Comparison of ENCODE assay signal across 3 fruit fly cellular contexts in genomic region chrX:9650757-9651594, dm6.
TF ChIP-seq lines count a peak whose summit lies in the region.

No protein-coding gene starts in this region.

TF ChIP-seq in whole organism, embryonic, 481 proteins besides CTCF, POLR2A, EP300 and RAD21 (continued from another document and continues in another):
- TF ChIP-seq Asciz (GFP tag; optimal IDR thresholded peaks at IDR 0.05; lab: Kevin White, UChicago): peak; percentile 95
- peak; percentile 77 for TF ChIP-seq CG18011 (GFP tag; optimal IDR thresholded peaks at IDR 0.05; lab: Kevin White, UChicago)
- peak; percentile 95 for TF ChIP-seq Atf-2 (GFP tag; optimal IDR thresholded peaks at IDR 0.05; lab: Kevin White, UChicago)
- no peak for TF ChIP-seq Bgb (GFP tag; IDR thresholded peaks at IDR 0.05; lab: Robert Waterston, UW; ENCODE audit: partially characterized antibody)
- peak; percentile 97 for TF ChIP-seq unpg (GFP tag; optimal IDR thresholded peaks at IDR 0.05; lab: Kevin White, UChicago)
- no peak for TF ChIP-seq fru (optimal IDR thresholded peaks at IDR 0.05; lab: Kevin White, UChicago)
- no peak for TF ChIP-seq tll (GFP tag; optimal IDR thresholded peaks at IDR 0.05; lab: Kevin White, UChicago)
- TF ChIP-seq CG12299 (tag; optimal IDR thresholded peaks at IDR 0.05; lab: Kevin White, UChicago): peak; percentile 80
- peak; percentile 95 for TF ChIP-seq Nf-YA (GFP tag; IDR thresholded peaks at IDR 0.05; lab: Robert Waterston, UW)
- TF ChIP-seq prd (optimal IDR thresholded peaks at IDR 0.05; lab: Kevin White, UChicago): no peak
- peak; percentile 95 for TF ChIP-seq prd (GFP tag; IDR thresholded peaks at IDR 0.05; lab: Robert Waterston, UW)
- TF ChIP-seq CG33213 (GFP tag; optimal IDR thresholded peaks at IDR 0.05; lab: Kevin White, UChicago): peak; percentile 91
- peak; percentile 97 for TF ChIP-seq ara (GFP tag; IDR thresholded peaks at IDR 0.05; lab: Robert Waterston, UW)
- TF ChIP-seq CG14014 (GFP tag; IDR thresholded peaks at IDR 0.05; lab: Robert Waterston, UW): peak; percentile 93
- TF ChIP-seq phol (tag; optimal IDR thresholded peaks at IDR 0.05; lab: Kevin White, UChicago): peak; percentile 93
- peak; percentile 78 for TF ChIP-seq CG15696 (tag; optimal IDR thresholded peaks at IDR 0.05; lab: Kevin White, UChicago)
- TF ChIP-seq az2 (GFP tag; optimal IDR thresholded peaks at IDR 0.05; lab: Kevin White, UChicago): peak; percentile 96
- TF ChIP-seq org-1 (GFP tag; optimal IDR thresholded peaks at IDR 0.05; lab: Kevin White, UChicago): peak; percentile 95
- TF ChIP-seq pfk (GFP tag; optimal IDR thresholded peaks at IDR 0.05; lab: Kevin White, UChicago): no peak
- peak; percentile 89 for TF ChIP-seq Sox100B (GFP tag; optimal IDR thresholded peaks at IDR 0.05; lab: Kevin White, UChicago)
- peak; percentile 93 for TF ChIP-seq ewg (GFP tag; optimal IDR thresholded peaks at IDR 0.05; lab: Kevin White, UChicago)
- TF ChIP-seq CG8290 (GFP tag; optimal IDR thresholded peaks at IDR 0.05; lab: Kevin White, UChicago): peak; percentile 86
- peak; percentile 71 to 96 for TF ChIP-seq CG8290 (tag; optimal IDR thresholded peaks at IDR 0.05; lab: Kevin White, UChicago)
- peak; percentile 92 for TF ChIP-seq CG30431 (GFP tag; optimal IDR thresholded peaks at IDR 0.05; lab: Kevin White, UChicago)
- no peak for TF ChIP-seq h (optimal IDR thresholded peaks at IDR 0.05; lab: Kevin White, UChicago)
- peak; percentile 94 for TF ChIP-seq CG2875 (GFP tag; optimal IDR thresholded peaks at IDR 0.05; lab: Kevin White, UChicago)
- peak; percentile 64 for TF ChIP-seq CG15514 (GFP tag; optimal IDR thresholded peaks at IDR 0.05; lab: Kevin White, UChicago)
- peak; percentile 95 for TF ChIP-seq Atf3 (GFP tag; optimal IDR thresholded peaks at IDR 0.05; lab: Kevin White, UChicago)
- TF ChIP-seq dan (GFP tag; IDR thresholded peaks at IDR 0.05; lab: Robert Waterston, UW): peak; percentile 91
- TF ChIP-seq zfh1 (GFP tag; IDR thresholded peaks at IDR 0.05; lab: Robert Waterston, UW): peak; percentile 98
- TF ChIP-seq Trl (optimal IDR thresholded peaks at IDR 0.05; lab: Kevin White, UChicago): peak; percentile 37 to 57
- TF ChIP-seq Trl (GFP tag; optimal IDR thresholded peaks at IDR 0.05; lab: Kevin White, UChicago): peak; percentile 93
- peak; percentile 84 for TF ChIP-seq NK7.1 (GFP tag; optimal IDR thresholded peaks at IDR 0.05; lab: Kevin White, UChicago)
- TF ChIP-seq CG17186 (GFP tag; optimal IDR thresholded peaks at IDR 0.05; lab: Kevin White, UChicago): peak; percentile 78
- peak; percentile 87 for TF ChIP-seq wdn (GFP tag; IDR thresholded peaks at IDR 0.05; lab: Robert Waterston, UW)
- peak; percentile 96 for TF ChIP-seq CG11695 (GFP tag; IDR thresholded peaks at IDR 0.05; lab: Robert Waterston, UW)
- peak; percentile 94 for TF ChIP-seq row (GFP tag; IDR thresholded peaks at IDR 0.05; lab: Robert Waterston, UW)
- TF ChIP-seq CG13775 (GFP tag; optimal IDR thresholded peaks at IDR 0.05; lab: Kevin White, UChicago): peak; percentile 90
- no peak for TF ChIP-seq inv (GFP tag; IDR thresholded peaks at IDR 0.05; lab: Robert Waterston, UW; ENCODE audit: partially characterized antibody)
- peak; percentile 96 for TF ChIP-seq CG8924 (tag; optimal IDR thresholded peaks at IDR 0.05; lab: Kevin White, UChicago)
- peak; percentile 96 for TF ChIP-seq gem (tag; optimal IDR thresholded peaks at IDR 0.05; lab: Kevin White, UChicago)
- peak; percentile 95 for TF ChIP-seq pb (GFP tag; optimal IDR thresholded peaks at IDR 0.05; lab: Kevin White, UChicago)
- peak; percentile 96 for TF ChIP-seq CG8388 (GFP tag; optimal IDR thresholded peaks at IDR 0.05; lab: Kevin White, UChicago)
- TF ChIP-seq Max (GFP tag; optimal IDR thresholded peaks at IDR 0.05; lab: Kevin White, UChicago): peak; percentile 82

TF ChIP-seq in whole organism, prepupa, 60 proteins besides CTCF, POLR2A, EP300 and RAD21 (continued from another document):
- peak; percentile 94 to 97 for TF ChIP-seq salr (GFP tag; optimal IDR thresholded peaks at IDR 0.05; lab: Kevin White, UChicago)
- TF ChIP-seq vri (GFP tag; optimal IDR thresholded peaks at IDR 0.05; lab: Kevin White, UChicago): peak; percentile 96
- TF ChIP-seq CG8632 (GFP tag; optimal IDR thresholded peaks at IDR 0.05; lab: Kevin White, UChicago): peak; percentile 97
- TF ChIP-seq dsx (GFP tag; optimal IDR thresholded peaks at IDR 0.05; lab: Kevin White, UChicago; ENCODE audit: poor library complexity, severe bottlenecking): peak; percentile 94
- peak; percentile 93 for TF ChIP-seq CG11294 (GFP tag; IDR thresholded peaks at IDR 0.05; lab: Robert Waterston, UW)
- peak; percentile 87 for TF ChIP-seq Blimp-1 (GFP tag; optimal IDR thresholded peaks at IDR 0.05; lab: Kevin White, UChicago)
- TF ChIP-seq net (GFP tag; optimal IDR thresholded peaks at IDR 0.05; lab: Kevin White, UChicago): peak; percentile 99
- peak; percentile 97 for TF ChIP-seq esn (GFP tag; optimal IDR thresholded peaks at IDR 0.05; lab: Kevin White, UChicago)
- peak; percentile 28 for TF ChIP-seq Hr38 (GFP tag; optimal IDR thresholded peaks at IDR 0.05; lab: Kevin White, UChicago)
- peak; percentile 98 for TF ChIP-seq CG32006 (GFP tag; optimal IDR thresholded peaks at IDR 0.05; lab: Kevin White, UChicago)
- TF ChIP-seq fd59A (GFP tag; optimal IDR thresholded peaks at IDR 0.05; lab: Kevin White, UChicago): peak; percentile 98
- TF ChIP-seq CG31627 (GFP tag; optimal IDR thresholded peaks at IDR 0.05; lab: Kevin White, UChicago): peak; percentile 96
- TF ChIP-seq Hr39 (GFP tag; optimal IDR thresholded peaks at IDR 0.05; lab: Kevin White, UChicago): peak; percentile 97
- TF ChIP-seq fd85E (GFP tag; optimal IDR thresholded peaks at IDR 0.05; lab: Kevin White, UChicago): peak; percentile 95
- peak; percentile 98 for TF ChIP-seq Sox14 (GFP tag; optimal IDR thresholded peaks at IDR 0.05; lab: Kevin White, UChicago)
- TF ChIP-seq CG4318 (GFP tag; optimal IDR thresholded peaks at IDR 0.05; lab: Kevin White, UChicago): peak; percentile 97
- TF ChIP-seq CG34406 (GFP tag; optimal IDR thresholded peaks at IDR 0.05; lab: Kevin White, UChicago): peak; percentile 97
- TF ChIP-seq pdm3 (GFP tag; optimal IDR thresholded peaks at IDR 0.05; lab: Kevin White, UChicago): peak; percentile 98
- peak; percentile 99 for TF ChIP-seq Eip78C (GFP tag; lab: Kevin White, UChicago)
- peak; percentile 96 for TF ChIP-seq CG6854 (GFP tag; optimal IDR thresholded peaks at IDR 0.05; lab: Kevin White, UChicago)
- peak; percentile 97 for TF ChIP-seq Gug (GFP tag; IDR thresholded peaks at IDR 0.05; lab: Robert Waterston, UW)
- TF ChIP-seq Smox (GFP tag; optimal IDR thresholded peaks at IDR 0.05; lab: Kevin White, UChicago): peak; percentile 96
- peak; percentile 99 for TF ChIP-seq CG6792 (GFP tag; optimal IDR thresholded peaks at IDR 0.05; lab: Kevin White, UChicago)
- TF ChIP-seq CG11762 (GFP tag; optimal IDR thresholded peaks at IDR 0.05; lab: Kevin White, UChicago; ENCODE audit: insufficient read depth): peak; percentile 98
- TF ChIP-seq svp (GFP tag; lab: Kevin White, UChicago): peak; percentile 99
- TF ChIP-seq CG6163 (GFP tag; IDR thresholded peaks at IDR 0.05; lab: Robert Waterston, UW): peak; percentile 99
- TF ChIP-seq Ets96B (tag; optimal IDR thresholded peaks at IDR 0.05; lab: Kevin White, UChicago): peak; percentile 97
- peak; percentile 95 for TF ChIP-seq Ets21C (GFP tag; optimal IDR thresholded peaks at IDR 0.05; lab: Kevin White, UChicago)
- peak; percentile 96 for TF ChIP-seq CG6276 (GFP tag; optimal IDR thresholded peaks at IDR 0.05; lab: Kevin White, UChicago)
- peak; percentile 98 for TF ChIP-seq spab (GFP tag; optimal IDR thresholded peaks at IDR 0.05; lab: Kevin White, UChicago)
- TF ChIP-seq CG3032 (tag; optimal IDR thresholded peaks at IDR 0.05; lab: Kevin White, UChicago): peak; percentile 97
- TF ChIP-seq CG9139 (GFP tag; optimal IDR thresholded peaks at IDR 0.05; lab: Kevin White, UChicago): peak; percentile 97
- TF ChIP-seq CG15336 (GFP tag; IDR thresholded peaks at IDR 0.05; lab: Robert Waterston, UW): peak; percentile 97
- peak; percentile 94 for TF ChIP-seq Eip93F (GFP tag; optimal IDR thresholded peaks at IDR 0.05; lab: Kevin White, UChicago)
- peak; percentile 99 for TF ChIP-seq CG3919 (GFP tag; optimal IDR thresholded peaks at IDR 0.05; lab: Kevin White, UChicago)
- peak; percentile 98 for TF ChIP-seq CG6808 (GFP tag; optimal IDR thresholded peaks at IDR 0.05; lab: Kevin White, UChicago)
- TF ChIP-seq OdsH (GFP tag; optimal IDR thresholded peaks at IDR 0.05; lab: Kevin White, UChicago): peak; percentile 98
- peak; percentile 97 for TF ChIP-seq CG11902 (GFP tag; optimal IDR thresholded peaks at IDR 0.05; lab: Kevin White, UChicago)

TF ChIP-seq in whole organism, wandering third instar larva, 38 proteins besides CTCF, POLR2A, EP300 and RAD21 (continued from another document):
- peak; percentile 79 for TF ChIP-seq GATAd (GFP tag; optimal IDR thresholded peaks at IDR 0.05; lab: Kevin White, UChicago)
- no peak for TF ChIP-seq Myc (optimal IDR thresholded peaks at IDR 0.05; lab: Kevin White, UChicago)
- peak; percentile 81 for TF ChIP-seq brk (GFP tag; optimal IDR thresholded peaks at IDR 0.05; lab: Kevin White, UChicago)
- TF ChIP-seq jim (GFP tag; optimal IDR thresholded peaks at IDR 0.05; lab: Kevin White, UChicago): no peak
- peak; percentile 96 for TF ChIP-seq woc (GFP tag; optimal IDR thresholded peaks at IDR 0.05; lab: Kevin White, UChicago)
- peak; percentile 88 for TF ChIP-seq Rel (GFP tag; optimal IDR thresholded peaks at IDR 0.05; lab: Kevin White, UChicago)
- TF ChIP-seq Rel (tag; optimal IDR thresholded peaks at IDR 0.05; lab: Kevin White, UChicago): peak; percentile 72
- peak; percentile 68 for TF ChIP-seq Hr83 (GFP tag; optimal IDR thresholded peaks at IDR 0.05; lab: Kevin White, UChicago; ENCODE audit: poor library complexity, severe bottlenecking)
- peak; percentile 91 for TF ChIP-seq CG32264 (GFP tag; optimal IDR thresholded peaks at IDR 0.05; lab: Kevin White, UChicago)
- TF ChIP-seq rgr (GFP tag; optimal IDR thresholded peaks at IDR 0.05; lab: Kevin White, UChicago): peak; percentile 96
- no peak for TF ChIP-seq pan (optimal IDR thresholded peaks at IDR 0.05; lab: Kevin White, UChicago)
